Fruit fly (Drosophila melanogaster) whole organism, embryonic: Measurements from ENCODE around the gene Or33b.

ENCODE experiments used
- Asciz ChIP-seq: fragments of 200-800 bp; sonication (Bioruptor generic); optimal IDR thresholded peaks from 2 replicates; lab custom pipeline; 2017; ENCODE audit warnings: missing biosample characterization, mild to moderate bottlenecking, missing genetic modification characterization, missing genetic modification reagents
- Bteb2 ChIP-seq: fragments of 200-800 bp; sonication (Bioruptor generic); optimal IDR thresholded peaks from 2 replicates; lab custom pipeline; 2016; ENCODE audit warnings: missing biosample characterization, missing genetic modification characterization
- C15 ChIP-seq: fragments of 200-800 bp; sonication (Bioruptor generic); IDR thresholded peaks from 3 replicates; pipeline ENCODE4 v1.3.6; 2022; ENCODE audit warnings: missing biosample characterization, missing genetic modification characterization
- CG1024 ChIP-seq: fragments of 200-800 bp; sonication (Bioruptor generic); IDR thresholded peaks from 2 replicates; pipeline ENCODE4 v1.3.6; 2022; ENCODE audit warnings: missing biosample characterization, missing genetic modification characterization
- CG12659 ChIP-seq: fragments of 200-800 bp; sonication (Bioruptor generic); optimal IDR thresholded peaks from 3 replicates; lab custom pipeline; 2017; ENCODE audit warnings: mild to moderate bottlenecking, missing biosample characterization, missing genetic modification reagents, missing genetic modification characterization
- CG13287 ChIP-seq: fragments of 200-800 bp; sonication (Bioruptor generic); IDR thresholded peaks from 2 replicates; pipeline ENCODE4 v1.3.6; 2022; ENCODE audit warnings: missing biosample characterization, missing genetic modification characterization; ENCODE audit not compliant: partially characterized antibody
- CG13894 ChIP-seq: fragments of 200-800 bp; sonication (Bioruptor generic); optimal IDR thresholded peaks from 3 replicates; lab custom pipeline; 2018; ENCODE audit warnings: missing biosample characterization, mild to moderate bottlenecking, missing genetic modification characterization, moderate library complexity
- CG15011 ChIP-seq: fragments of 200-800 bp; sonication (Bioruptor generic); optimal IDR thresholded peaks from 3 replicates; lab custom pipeline; 2018; ENCODE audit warnings: missing biosample characterization, mild to moderate bottlenecking, missing genetic modification characterization
- CG1647 ChIP-seq: fragments of 200-800 bp; sonication (Bioruptor generic); optimal IDR thresholded peaks from 3 replicates; lab custom pipeline; 2016; ENCODE audit warnings: missing biosample characterization, missing genetic modification characterization
- CG16779 ChIP-seq: fragments of 200-800 bp; sonication (Bioruptor generic); IDR thresholded peaks from 2 replicates; pipeline ENCODE4 v1.3.6; 2022; ENCODE audit warnings: missing biosample characterization, missing genetic modification characterization
- CG16815 ChIP-seq: fragments of 200-800 bp; sonication (Bioruptor generic); optimal IDR thresholded peaks from 3 replicates; lab custom pipeline; 2017; ENCODE audit warnings: missing biosample characterization, mild to moderate bottlenecking, missing genetic modification characterization
- CG1832 ChIP-seq: fragments of 200-800 bp; sonication (Bioruptor generic); optimal IDR thresholded peaks from 2 replicates; lab custom pipeline; 2017; ENCODE audit warnings: missing biosample characterization, mild to moderate bottlenecking, missing genetic modification characterization, inconsistent platforms
- CG18599 ChIP-seq: fragments of 200-800 bp; sonication (Bioruptor generic); optimal IDR thresholded peaks from 3 replicates; lab custom pipeline; 2017; ENCODE audit warnings: missing biosample characterization, missing genetic modification characterization, mild to moderate bottlenecking, moderate library complexity, missing genetic modification reagents
- CG18764 ChIP-seq: fragments of 200-800 bp; sonication (Bioruptor generic); optimal IDR thresholded peaks from 3 replicates; lab custom pipeline; 2016; ENCODE audit warnings: missing biosample characterization, missing genetic modification characterization
- CG4820 ChIP-seq: fragments of 200-800 bp; sonication (Bioruptor generic); optimal IDR thresholded peaks from 3 replicates; lab custom pipeline; 2016; ENCODE audit warnings: missing biosample characterization, missing genetic modification characterization
- CG8089 ChIP-seq: fragments of 200-800 bp; sonication (Bioruptor generic); optimal IDR thresholded peaks from 3 replicates; lab custom pipeline; 2016; ENCODE audit warnings: missing biosample characterization, missing genetic modification characterization
- CG8924 ChIP-seq: fragments of 200-800 bp; optimal IDR thresholded peaks from 3 replicates; lab custom pipeline; 2019; ENCODE audit warnings: missing biosample characterization, mild to moderate bottlenecking, missing genetic modification characterization, moderate library complexity
- D19A ChIP-seq: fragments of 200-800 bp; optimal IDR thresholded peaks from 3 replicates; lab custom pipeline; 2019; ENCODE audit warnings: missing biosample characterization, mild to moderate bottlenecking, missing genetic modification characterization, moderate library complexity
- Fer1 ChIP-seq: fragments of 200-800 bp; sonication (Bioruptor generic); optimal IDR thresholded peaks from 2 replicates; lab custom pipeline; 2017; ENCODE audit warnings: missing biosample characterization, mild to moderate bottlenecking, missing genetic modification characterization
- Nf-YB ChIP-seq: fragments of 200-800 bp; sonication (Bioruptor generic); optimal IDR thresholded peaks from 3 replicates; lab custom pipeline; 2019; ENCODE audit warnings: missing biosample characterization, mild to moderate bottlenecking, missing genetic modification characterization, moderate library complexity
- Side ChIP-seq: fragments of 200-800 bp; sonication (Bioruptor generic); optimal IDR thresholded peaks from 2 replicates; lab custom pipeline; 2016; ENCODE audit warnings: missing biosample characterization, missing genetic modification characterization
- Six4 ChIP-seq: fragments of 200-800 bp; sonication (Bioruptor generic); optimal IDR thresholded peaks from 2 replicates; lab custom pipeline; 2016; ENCODE audit warnings: missing biosample characterization, missing genetic modification characterization
- ab ChIP-seq: fragments of 200-800 bp; sonication (Bioruptor generic); optimal IDR thresholded peaks from 2 replicates; lab custom pipeline; 2016; ENCODE audit warnings: missing biosample characterization, missing genetic modification characterization
- abd-A ChIP-seq: fragments of 200-800 bp; sonication (Bioruptor generic); optimal IDR thresholded peaks from 3 replicates; lab custom pipeline; 2019; ENCODE audit warnings: missing biosample characterization, mild to moderate bottlenecking, missing genetic modification characterization, moderate library complexity
- bigmax ChIP-seq: fragments of 200-800 bp; sonication (Bioruptor generic); optimal IDR thresholded peaks from 2 replicates; lab custom pipeline; 2018; ENCODE audit warnings: missing biosample characterization, mild to moderate bottlenecking, missing genetic modification characterization
- bowl ChIP-seq: fragments of 200-800 bp; sonication (Bioruptor generic); IDR thresholded peaks from 2 replicates; pipeline ENCODE4 v1.3.6; 2022; ENCODE audit warnings: missing biosample characterization, missing genetic modification characterization
- cad ChIP-seq: fragments of >200 bp; optimal IDR thresholded peaks from 2 replicates; lab custom pipeline; 2017; ENCODE audit warnings: missing biosample characterization, missing genetic modification characterization
- cwo ChIP-seq: fragments of 200-800 bp; sonication (Bioruptor generic); optimal IDR thresholded peaks from 3 replicates; lab custom pipeline; 2017; ENCODE audit warnings: missing biosample characterization, missing genetic modification characterization, mild to moderate bottlenecking, moderate library complexity, missing genetic modification reagents
- dm ChIP-seq: fragments of 200-800 bp; sonication (Bioruptor generic); optimal IDR thresholded peaks from 3 replicates; lab custom pipeline; 2016; ENCODE audit warnings: missing biosample characterization, missing genetic modification characterization
- dysf ChIP-seq: fragments of 200-800 bp; sonication (Bioruptor generic); IDR thresholded peaks from 3 replicates; pipeline ENCODE4 v1.3.6; 2022; ENCODE audit warnings: missing biosample characterization, missing genetic modification characterization
- emc ChIP-seq: fragments of 200-800 bp; sonication (Bioruptor generic); optimal IDR thresholded peaks from 2 replicates; lab custom pipeline; 2016; ENCODE audit warnings: missing biosample characterization, missing genetic modification characterization
- eve ChIP-seq, 2 experiments: fragments of >200 bp; optimal IDR thresholded peaks; 2 replicates each; lab custom pipeline; 2017; ENCODE audit warnings: missing biosample characterization in 2 of 2, missing genetic modification characterization in 2 of 2
- ken ChIP-seq: fragments of 200-800 bp; sonication (Bioruptor generic); IDR thresholded peaks from 3 replicates; pipeline ENCODE4 v1.3.6; 2022; ENCODE audit warnings: missing biosample characterization, missing genetic modification characterization
- klu ChIP-seq: fragments of 200-800 bp; sonication (Bioruptor generic); IDR thresholded peaks from 2 replicates; pipeline ENCODE4 v1.3.6; 2022; ENCODE audit warnings: missing biosample characterization, missing genetic modification characterization
- phol ChIP-seq: fragments of 200-800 bp; sonication (Bioruptor generic); optimal IDR thresholded peaks from 3 replicates; lab custom pipeline; 2018; ENCODE audit warnings: missing biosample characterization, mild to moderate bottlenecking, missing genetic modification characterization, moderate library complexity
- pros ChIP-seq: fragments of 200-800 bp; sonication (Bioruptor generic); optimal IDR thresholded peaks from 3 replicates; lab custom pipeline; 2019; ENCODE audit warnings: missing biosample characterization, mild to moderate bottlenecking, missing genetic modification characterization, moderate library complexity
- row ChIP-seq: fragments of 200-800 bp; sonication (Bioruptor generic); IDR thresholded peaks from 3 replicates; pipeline ENCODE4 v1.3.6; 2022; ENCODE audit warnings: missing biosample characterization, missing genetic modification characterization
- sc ChIP-seq, 3 experiments: fragments of >200 bp in 2 of 3; fragments of 200-800 bp in 1 of 3; sonication (Bioruptor generic) in 1 of 3; optimal IDR thresholded peaks; 2 replicates in 2 of 3; 3 replicates in 1 of 3; lab custom pipeline; 2017; ENCODE audit warnings: mild to moderate bottlenecking in 1 of 3, missing biosample characterization in 1 of 3, missing genetic modification characterization in 1 of 3, missing genetic modification reagents in 1 of 3
- sens ChIP-seq: fragments of 200-800 bp; sonication (Bioruptor generic); peaks from one replicate; lab custom pipeline; 2016; ENCODE audit warnings: missing biosample characterization, missing genetic modification characterization
- tna ChIP-seq: fragments of 200-800 bp; sonication (Bioruptor generic); IDR thresholded peaks from 2 replicates; pipeline ENCODE4 v1.3.6; 2022; ENCODE audit warnings: missing biosample characterization, missing genetic modification characterization; ENCODE audit not compliant: partially characterized antibody
- vfl ChIP-seq: fragments of 200-800 bp; sonication (Bioruptor generic); optimal IDR thresholded peaks from 2 replicates; lab custom pipeline; 2016; ENCODE audit warnings: missing biosample characterization, missing genetic modification characterization
- wek ChIP-seq: fragments of 200-800 bp; sonication (Bioruptor generic); optimal IDR thresholded peaks from 3 replicates; lab custom pipeline; 2018; ENCODE audit warnings: missing biosample characterization, mild to moderate bottlenecking, missing genetic modification characterization, moderate library complexity
- yki ChIP-seq: fragments of >200 bp; optimal IDR thresholded peaks from 3 replicates; lab custom pipeline; 2018
- z ChIP-seq: fragments of 200-800 bp; sonication (Bioruptor generic); IDR thresholded peaks from 3 replicates; pipeline ENCODE4 v1.3.6; 2022; ENCODE audit warnings: missing biosample characterization, missing genetic modification characterization
- zen ChIP-seq: fragments of 200-800 bp; sonication (Bioruptor generic); optimal IDR thresholded peaks from 3 replicates; lab custom pipeline; 2018; ENCODE audit warnings: missing biosample characterization, mild to moderate bottlenecking, missing genetic modification characterization, moderate library complexity

Or33b gene

dm6 chr2L:11968581-11969272 is 32.7 kb downstream of the Or33b start (continued):
- TF ChIP-seq CG12659 (GFP tag; lab: Kevin White, UChicago): no peak
- TF ChIP-seq cwo (GFP tag; lab: Kevin White, UChicago): peak; percentile 1
- TF ChIP-seq CG8924 (tag; lab: Kevin White, UChicago): no peak
- TF ChIP-seq CG1832 (GFP tag; lab: Kevin White, UChicago): peak; percentile 66
- TF ChIP-seq row (GFP tag; lab: Robert Waterston, UW): no peak
- TF ChIP-seq Six4 (GFP tag; lab: Kevin White, UChicago): no peak
- TF ChIP-seq CG18764 (GFP tag; lab: Kevin White, UChicago): no peak
- no peak for TF ChIP-seq CG16779 (GFP tag; lab: Robert Waterston, UW)
- no peak for TF ChIP-seq phol (tag; lab: Kevin White, UChicago)
- TF ChIP-seq zen (tag; lab: Kevin White, UChicago): peak; percentile 59
- TF ChIP-seq D19A (tag; lab: Kevin White, UChicago): peak; percentile 80
- TF ChIP-seq Fer1 (GFP tag; lab: Kevin White, UChicago): no peak
- no peak for TF ChIP-seq bowl
- TF ChIP-seq bigmax (GFP tag; lab: Kevin White, UChicago): no peak
- no peak for TF ChIP-seq emc (GFP tag; lab: Kevin White, UChicago)
- TF ChIP-seq klu (GFP tag; lab: Robert Waterston, UW): no peak
- no peak for TF ChIP-seq sc (optimal IDR thresholded peaks at IDR 0.05; lab: Kevin White, UChicago)
- TF ChIP-seq sc (GFP tag; optimal IDR thresholded peaks at IDR 0.05; lab: Kevin White, UChicago): no peak
- no peak for TF ChIP-seq C15 (GFP tag; lab: Robert Waterston, UW)

- TF ChIP-seq CG13894 (tag; lab: Kevin White, UChicago) (peak; percentile 53), vfl (GFP tag; lab: Kevin White, UChicago) (no peak)
Observed at dm6 chr2L:11969424-11969823, 33.4 kb downstream of the Or33b start.

DNA sequence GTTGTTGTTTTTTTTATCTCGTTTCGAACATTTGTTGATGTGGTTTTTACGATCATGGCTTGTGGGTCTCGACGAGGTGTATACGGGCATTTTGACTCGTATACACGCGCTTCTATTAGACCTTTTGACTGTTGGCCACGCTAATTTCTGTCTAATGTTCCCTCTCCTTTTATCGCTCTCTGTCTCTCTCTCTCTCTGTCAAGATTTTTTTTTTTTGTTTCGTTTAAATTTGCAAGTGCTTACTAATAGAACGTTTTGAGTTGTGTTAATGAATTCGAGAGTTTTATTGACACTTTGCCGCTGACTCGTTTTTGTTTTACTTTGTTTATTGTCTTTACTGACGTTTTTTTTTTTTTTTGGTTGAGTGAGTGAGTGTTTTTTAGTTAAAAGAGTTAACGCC is 34.4 kb downstream of the Or33b start:
- TF ChIP-seq CG4820 (GFP tag; lab: Kevin White, UChicago): peak; percentile 9
- TF ChIP-seq eve (GFP tag; optimal IDR thresholded peaks at IDR 0.05; lab: Kevin White, UChicago): peak in 1 of 2 experiments; percentile 76
- TF ChIP-seq sens: peak; percentile 75
- TF ChIP-seq z (GFP tag; lab: Robert Waterston, UW): peak; percentile 69; the same call in 2 of the 3 replicates
- TF ChIP-seq Asciz (GFP tag; lab: Kevin White, UChicago): no peak
- TF ChIP-seq CG8089 (GFP tag; lab: Kevin White, UChicago): no peak

- TF ChIP-seq CG18599 (peak; percentile 40), cad (GFP tag; lab: Kevin White, UChicago) (no peak), dysf (GFP tag; lab: Robert Waterston, UW) (no peak), abd-A (tag; lab: Kevin White, UChicago) (peak; percentile 64), CG1647 (GFP tag; lab: Kevin White, UChicago) (peak; percentile 58), ken (0 out of 3 replicates have a peak, but pooled peaks have one; percentile 11), CG16815 (GFP tag; lab: Kevin White, UChicago) (no peak), Bteb2 (no peak), Side (GFP tag; lab: Kevin White, UChicago) (peak; percentile 25), wek (GFP tag; lab: Kevin White, UChicago) (no peak), CG1024 (GFP tag; lab: Robert Waterston, UW) (peak; percentile 25; the same call in 1 of the 2 replicates), pros (GFP tag; lab: Kevin White, UChicago) (peak; percentile 62), dm (GFP tag; lab: Kevin White, UChicago) (peak; percentile 28), CG13287 (peak; percentile 33; the same call in 1 of the 2 replicates), yki (lab: Kevin White, UChicago) (peak; percentile 49), Nf-YB (GFP tag; lab: Kevin White, UChicago) (peak; percentile 53), CG15011 (GFP tag; lab: Kevin White, UChicago) (no peak), ab (GFP tag; lab: Kevin White, UChicago) (peak; percentile 36), tna (GFP tag; lab: Robert Waterston, UW) (no peak)
Observed at dm6 chr2L:11970853-11971397, 34.9 kb downstream of the Or33b start.
